Fruit fly (Drosophila melanogaster) whole organism, embryonic: ENCODE measurements around the gene CG44437.

Source experiments
- CG10366 ChIP-seq: fragments of 200-800 bp; sonication (Bioruptor generic); IDR thresholded peaks from 2 replicates; pipeline ENCODE4 v1.3.6; 2022; ENCODE audit warnings: missing biosample characterization, missing genetic modification characterization
- CG12219 ChIP-seq: fragments of 200-800 bp; sonication (Bioruptor generic); optimal IDR thresholded peaks from 3 replicates; lab custom pipeline; 2018; ENCODE audit warnings: missing biosample characterization, mild to moderate bottlenecking, missing genetic modification characterization
- CG13123 ChIP-seq: fragments of 200-800 bp; sonication (Bioruptor generic); optimal IDR thresholded peaks from 2 replicates; lab custom pipeline; 2016; ENCODE audit warnings: missing biosample characterization, missing genetic modification characterization
- CG14441 ChIP-seq: fragments of 200-800 bp; sonication (Bioruptor generic); IDR thresholded peaks from 2 replicates; pipeline ENCODE4 v1.3.6; 2022; ENCODE audit warnings: missing biosample characterization, missing genetic modification characterization
- CG17359 ChIP-seq: fragments of 200-800 bp; sonication (Bioruptor generic); optimal IDR thresholded peaks from 3 replicates; lab custom pipeline; 2018; ENCODE audit warnings: missing biosample characterization, mild to moderate bottlenecking, missing genetic modification characterization, moderate library complexity
- CG17568 ChIP-seq: fragments of 200-800 bp; sonication (Bioruptor generic); optimal IDR thresholded peaks from 2 replicates; lab custom pipeline; 2018; ENCODE audit warnings: missing biosample characterization, mild to moderate bottlenecking, missing genetic modification characterization, moderate library complexity
- CG2712 ChIP-seq: fragments of 200-800 bp; optimal IDR thresholded peaks from 3 replicates; lab custom pipeline; 2019; ENCODE audit warnings: missing biosample characterization, mild to moderate bottlenecking, missing genetic modification characterization, moderate library complexity
- CG31365 ChIP-seq: fragments of 200-800 bp; sonication (Bioruptor generic); optimal IDR thresholded peaks from 2 replicates; lab custom pipeline; 2018; ENCODE audit warnings: missing biosample characterization, mild to moderate bottlenecking, missing genetic modification characterization
- CG32532 ChIP-seq: fragments of 200-800 bp; sonication (Bioruptor generic); IDR thresholded peaks from 2 replicates; pipeline ENCODE4 v1.3.6; 2022; ENCODE audit warnings: missing biosample characterization, missing genetic modification characterization
- CG34224 ChIP-seq: fragments of 200-800 bp; sonication (Bioruptor generic); IDR thresholded peaks from 3 replicates; pipeline ENCODE4 v1.3.6; 2022; ENCODE audit warnings: missing biosample characterization, missing genetic modification characterization; ENCODE audit not compliant: partially characterized antibody
- CG42726 ChIP-seq: fragments of 200-800 bp; sonication (Bioruptor generic); IDR thresholded peaks from 2 replicates; pipeline ENCODE4 v1.3.6; 2022; ENCODE audit warnings: missing biosample characterization, missing genetic modification characterization; ENCODE audit not compliant: partially characterized antibody
- CG4360 ChIP-seq: fragments of 200-800 bp; sonication (Bioruptor generic); IDR thresholded peaks from 2 replicates; pipeline ENCODE4 v1.3.6; 2022; ENCODE audit warnings: missing biosample characterization, missing genetic modification characterization
- CG4707 ChIP-seq: fragments of 200-800 bp; sonication (Bioruptor generic); optimal IDR thresholded peaks from 2 replicates; lab custom pipeline; 2018; ENCODE audit warnings: missing biosample characterization, mild to moderate bottlenecking, missing genetic modification characterization, moderate library complexity
- CG4854 ChIP-seq: fragments of 200-800 bp; sonication (Bioruptor generic); optimal IDR thresholded peaks from 2 replicates; lab custom pipeline; 2016; ENCODE audit warnings: missing biosample characterization, missing genetic modification characterization, inconsistent platforms
- CG5245 ChIP-seq: fragments of 200-800 bp; sonication (Bioruptor generic); optimal IDR thresholded peaks from 3 replicates; lab custom pipeline; 2016; ENCODE audit warnings: missing biosample characterization, missing genetic modification characterization
- CG6254 ChIP-seq: fragments of 200-800 bp; sonication (Bioruptor generic); optimal IDR thresholded peaks from 3 replicates; lab custom pipeline; 2017; ENCODE audit warnings: mild to moderate bottlenecking, missing biosample characterization, missing genetic modification reagents, missing genetic modification characterization
- CG6791 ChIP-seq: fragments of 200-800 bp; sonication (Bioruptor generic); IDR thresholded peaks from 3 replicates; pipeline ENCODE4 v1.3.6; 2022; ENCODE audit warnings: missing biosample characterization, missing genetic modification characterization; ENCODE audit not compliant: partially characterized antibody
- CG7745 ChIP-seq: fragments of 200-800 bp; sonication (Bioruptor generic); optimal IDR thresholded peaks from 2 replicates; lab custom pipeline; 2018; ENCODE audit warnings: missing biosample characterization, mild to moderate bottlenecking, missing genetic modification characterization, moderate library complexity
- CG7928 ChIP-seq: fragments of 200-800 bp; sonication (Bioruptor generic); optimal IDR thresholded peaks from 2 replicates; lab custom pipeline; 2017; ENCODE audit warnings: missing biosample characterization, mild to moderate bottlenecking, missing genetic modification characterization
- CG9215 ChIP-seq: fragments of 200-800 bp; sonication (Bioruptor generic); IDR thresholded peaks from 2 replicates; pipeline ENCODE4 v1.3.6; 2022; ENCODE audit warnings: missing biosample characterization, missing genetic modification characterization
- CG9437 ChIP-seq: fragments of 200-800 bp; sonication (Bioruptor generic); optimal IDR thresholded peaks from 2 replicates; lab custom pipeline; 2018; ENCODE audit warnings: missing biosample characterization, mild to moderate bottlenecking, missing genetic modification characterization
- Dip2 ChIP-seq: fragments of 200-800 bp; sonication (Bioruptor generic); IDR thresholded peaks from 2 replicates; pipeline ENCODE4 v1.3.6; 2022; ENCODE audit warnings: missing biosample characterization, missing genetic modification characterization
- E2f1 ChIP-seq: fragments of 200-800 bp; sonication (Bioruptor generic); IDR thresholded peaks from 2 replicates; pipeline ENCODE4 v1.3.6; 2022; ENCODE audit warnings: missing biosample characterization, missing genetic modification characterization
- Gug ChIP-seq: fragments of 200-800 bp; sonication (Bioruptor generic); IDR thresholded peaks from 4 replicates; pipeline ENCODE4 v1.3.6; 2022; ENCODE audit warnings: missing biosample characterization, missing genetic modification characterization
- HLHmδ ChIP-seq: fragments of 200-800 bp; sonication (Bioruptor generic); optimal IDR thresholded peaks from 2 replicates; lab custom pipeline; 2018; ENCODE audit warnings: missing biosample characterization, mild to moderate bottlenecking, missing genetic modification characterization, moderate library complexity
- HmgD ChIP-seq: fragments of 200-800 bp; sonication (Bioruptor generic); optimal IDR thresholded peaks from 3 replicates; lab custom pipeline; 2016; ENCODE audit warnings: missing biosample characterization, missing genetic modification characterization
- Lpt ChIP-seq: fragments of >200 bp; optimal IDR thresholded peaks from 2 replicates; lab custom pipeline; 2018; ENCODE audit warnings: missing biosample characterization, missing genetic modification characterization
- Neu2 ChIP-seq: fragments of 200-800 bp; sonication (Bioruptor generic); optimal IDR thresholded peaks from 3 replicates; lab custom pipeline; 2016; ENCODE audit warnings: missing biosample characterization, missing genetic modification characterization, borderline replicate concordance
- Nf-YC ChIP-seq: fragments of 200-800 bp; optimal IDR thresholded peaks from 3 replicates; lab custom pipeline; 2019; ENCODE audit warnings: missing biosample characterization, mild to moderate bottlenecking, missing genetic modification characterization, moderate library complexity
- Oaz ChIP-seq: fragments of 200-800 bp; sonication (Bioruptor generic); IDR thresholded peaks from 2 replicates; pipeline ENCODE4 v1.3.6; 2022; ENCODE audit warnings: missing biosample characterization, missing genetic modification characterization
- Optix ChIP-seq: fragments of 200-800 bp; sonication (Bioruptor generic); IDR thresholded peaks from 3 replicates; pipeline ENCODE4 v1.3.6; 2022; ENCODE audit warnings: missing biosample characterization, missing genetic modification characterization
- Ravus ChIP-seq: fragments of 200-800 bp; sonication (Bioruptor generic); IDR thresholded peaks from 2 replicates; pipeline ENCODE4 v1.3.6; 2022; ENCODE audit warnings: missing biosample characterization, missing genetic modification characterization
- Rfx ChIP-seq: fragments of 200-800 bp; sonication (Bioruptor generic); IDR thresholded peaks from 2 replicates; pipeline ENCODE4 v1.3.6; 2022; ENCODE audit warnings: missing biosample characterization, missing genetic modification characterization
- Rx ChIP-seq: fragments of 200-800 bp; sonication (Bioruptor generic); IDR thresholded peaks from 2 replicates; pipeline ENCODE4 v1.3.6; 2022; ENCODE audit warnings: missing biosample characterization, missing genetic modification characterization
- Sry-β ChIP-seq: fragments of 200-800 bp; sonication (Bioruptor generic); optimal IDR thresholded peaks from 2 replicates; lab custom pipeline; 2018; ENCODE audit warnings: missing biosample characterization, mild to moderate bottlenecking, missing genetic modification characterization, moderate library complexity
- ab ChIP-seq: fragments of 200-800 bp; sonication (Bioruptor generic); optimal IDR thresholded peaks from 2 replicates; lab custom pipeline; 2016; ENCODE audit warnings: missing biosample characterization, missing genetic modification characterization
- az2 ChIP-seq: fragments of 200-800 bp; sonication (Bioruptor generic); optimal IDR thresholded peaks from 3 replicates; lab custom pipeline; 2016; ENCODE audit warnings: missing biosample characterization, missing genetic modification characterization
- bbx ChIP-seq: fragments of 200-800 bp; sonication (Bioruptor generic); IDR thresholded peaks from 2 replicates; pipeline ENCODE4 v1.3.6; 2022; ENCODE audit warnings: missing biosample characterization, missing genetic modification characterization; ENCODE audit not compliant: partially characterized antibody
- danr ChIP-seq: fragments of 200-800 bp; sonication (Bioruptor generic); IDR thresholded peaks from 2 replicates; pipeline ENCODE4 v1.3.6; 2022; ENCODE audit warnings: missing biosample characterization, missing genetic modification characterization
- dm ChIP-seq: fragments of 200-800 bp; sonication (Bioruptor generic); optimal IDR thresholded peaks from 3 replicates; lab custom pipeline; 2016; ENCODE audit warnings: missing biosample characterization, missing genetic modification characterization
- dmrt11E ChIP-seq: fragments of 200-800 bp; sonication (Bioruptor generic); optimal IDR thresholded peaks from 3 replicates; lab custom pipeline; 2018; ENCODE audit warnings: missing biosample characterization, mild to moderate bottlenecking, missing genetic modification characterization, moderate library complexity
- gsb-n ChIP-seq: fragments of 200-800 bp; sonication (Bioruptor generic); optimal IDR thresholded peaks from 3 replicates; lab custom pipeline; 2018; ENCODE audit warnings: missing biosample characterization, mild to moderate bottlenecking, missing genetic modification characterization
- ham ChIP-seq: fragments of 200-800 bp; sonication (Bioruptor generic); IDR thresholded peaks from 2 replicates; pipeline ENCODE4 v1.3.6; 2022; ENCODE audit warnings: missing biosample characterization, missing genetic modification characterization
- hth ChIP-seq: fragments of >200 bp; optimal IDR thresholded peaks from 2 replicates; lab custom pipeline; 2017; ENCODE audit warnings: inconsistent platforms
- kay ChIP-seq: fragments of 200-800 bp; sonication (Bioruptor generic); optimal IDR thresholded peaks from 2 replicates; lab custom pipeline; 2016; ENCODE audit warnings: missing biosample characterization, missing genetic modification characterization
- mam ChIP-seq: fragments of 200-800 bp; sonication (Bioruptor generic); optimal IDR thresholded peaks from 3 replicates; lab custom pipeline; 2016; ENCODE audit warnings: missing biosample characterization, missing genetic modification characterization
- prd ChIP-seq, 3 experiments: fragments of >200 bp in 2 of 3; fragments of 200-800 bp in 1 of 3; sonication (Bioruptor generic) in 1 of 3; optimal IDR thresholded peaks in 2 of 3; IDR thresholded peaks in 1 of 3; 2 replicates in 2 of 3; 3 replicates in 1 of 3; pipeline versions ENCODE4 v1.3.6 to Lab custom; 2017 to 2022; ENCODE audit warnings: missing biosample characterization in 1 of 3, missing genetic modification characterization in 1 of 3
- tap ChIP-seq: fragments of 200-800 bp; optimal IDR thresholded peaks from 3 replicates; lab custom pipeline; 2019; ENCODE audit warnings: missing biosample characterization, mild to moderate bottlenecking, missing genetic modification characterization, moderate library complexity
- wek ChIP-seq: fragments of 200-800 bp; sonication (Bioruptor generic); optimal IDR thresholded peaks from 3 replicates; lab custom pipeline; 2018; ENCODE audit warnings: missing biosample characterization, mild to moderate bottlenecking, missing genetic modification characterization, moderate library complexity
- zen2 ChIP-seq: fragments of 200-800 bp; sonication (Bioruptor generic); IDR thresholded peaks from 3 replicates; pipeline ENCODE4 v1.3.6; 2022; ENCODE audit warnings: missing biosample characterization, missing genetic modification characterization; ENCODE audit not compliant: partially characterized antibody

The CG44437 gene

DNA sequence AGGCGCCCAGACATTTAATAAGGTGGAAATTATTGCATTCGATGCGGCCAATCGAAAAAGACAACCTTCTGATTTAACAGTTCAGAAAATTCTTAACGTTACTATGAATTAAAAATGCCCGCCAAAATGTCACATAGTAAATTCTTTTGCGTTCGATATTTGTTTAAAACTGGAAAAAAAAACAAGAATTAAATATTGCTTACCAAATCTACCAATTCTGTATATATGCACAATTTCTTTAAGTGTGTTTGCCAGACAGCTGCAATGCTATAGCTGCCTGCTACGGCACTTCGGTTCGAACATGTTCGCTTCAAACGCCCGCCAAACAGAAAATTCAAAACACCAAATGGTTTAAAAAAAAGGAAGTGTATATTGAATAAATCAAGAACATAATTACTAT lies 12.0 kb upstream of the CG44437 start (continued):
- TF ChIP-seq CG31365 (tag; lab: Kevin White, UChicago) (peak; percentile 47), E2f1 (GFP tag; lab: Robert Waterston, UW) (peak; percentile 61), Nf-YC (peak; percentile 6), Gug (GFP tag; lab: Robert Waterston, UW) (peak; percentile 50; the same call in 1 of the 4 replicates), CG4360 (GFP tag; lab: Robert Waterston, UW) (no peak), wek (GFP tag; lab: Kevin White, UChicago) (no peak), hth (lab: Kevin White, UChicago) (no peak), Lpt (GFP tag; lab: Kevin White, UChicago) (no peak), Neu2 (GFP tag; lab: Kevin White, UChicago) (no peak), CG9437 (peak; percentile 34), Sry-β (no peak), CG4854 (peak; percentile 49), zen2 (GFP tag; lab: Robert Waterston, UW) (no peak), CG6791 (GFP tag; lab: Robert Waterston, UW) (no peak), CG10366 (GFP tag; lab: Robert Waterston, UW) (peak; percentile 62; the same call in 1 of the 2 replicates), Ravus (GFP tag; lab: Robert Waterston, UW) (no peak; the same call in 1 of the 2 replicates), CG9215 (peak; percentile 37; the same call in 1 of the 2 replicates), CG32532 (GFP tag; lab: Robert Waterston, UW) (peak; percentile 75), Optix (GFP tag; lab: Robert Waterston, UW) (0 out of 3 replicates have a peak, but pooled peaks have one; percentile 46), HLHmδ (no peak), tap (tag; lab: Kevin White, UChicago) (no peak), kay (peak; percentile 46), Rx (peak; percentile 27; the same call in 1 of the 2 replicates), CG6254 (GFP tag; lab: Kevin White, UChicago) (peak; percentile 0), Dip2 (GFP tag; lab: Robert Waterston, UW) (no peak), prd (optimal IDR thresholded peaks at IDR 0.05; lab: Kevin White, UChicago) (no peak), prd (GFP tag; IDR thresholded peaks at IDR 0.05; lab: Robert Waterston, UW) (peak; percentile 78), gsb-n (tag; lab: Kevin White, UChicago) (peak; percentile 66), CG34224 (GFP tag; lab: Robert Waterston, UW) (no peak), CG42726 (no peak), CG7928 (no peak), CG5245 (GFP tag; lab: Kevin White, UChicago) (peak; percentile 40), dmrt11E (tag; lab: Kevin White, UChicago) (peak; percentile 46), CG17359 (peak; percentile 74), CG12219 (GFP tag; lab: Kevin White, UChicago) (peak; percentile 3), CG4707 (GFP tag; lab: Kevin White, UChicago) (no peak), CG13123 (GFP tag; lab: Kevin White, UChicago) (peak; percentile 24), CG2712 (tag; lab: Kevin White, UChicago) (peak; percentile 68), CG7745 (tag; lab: Kevin White, UChicago) (no peak), dm (peak; percentile 23), Rfx (GFP tag; lab: Robert Waterston, UW) (peak; percentile 81), bbx (0 out of 2 replicates have a peak, but pooled peaks have one; percentile 22), CG17568 (peak; percentile 46), ab (GFP tag; lab: Kevin White, UChicago) (no peak), az2 (peak; percentile 76), mam (peak; percentile 65), Oaz (GFP tag; lab: Robert Waterston, UW) (no peak), HmgD (GFP tag; lab: Kevin White, UChicago) (peak; percentile 69), ham (GFP tag; lab: Robert Waterston, UW) (no peak), CG14441 (peak; percentile 73), danr (no peak)
